Fruit fly (Drosophila melanogaster) whole organism, embryonic: ENCODE measurements around the gene Or92a.

Source experiments
- Abd-B ChIP-seq: fragments of 200-800 bp; sonication (Bioruptor generic); optimal IDR thresholded peaks from 2 replicates; lab custom pipeline; 2018; ENCODE audit warnings: missing biosample characterization, mild to moderate bottlenecking, missing genetic modification characterization, moderate library complexity
- Blimp-1 ChIP-seq: fragments of 200-800 bp; sonication (Bioruptor generic); optimal IDR thresholded peaks from 3 replicates; lab custom pipeline; 2018; ENCODE audit warnings: missing biosample characterization, missing genetic modification characterization, mild to moderate bottlenecking, moderate library complexity, missing genetic modification reagents
- C15 ChIP-seq: fragments of 200-800 bp; sonication (Bioruptor generic); IDR thresholded peaks from 3 replicates; pipeline ENCODE4 v1.3.6; 2022; ENCODE audit warnings: missing biosample characterization, missing genetic modification characterization
- CG10462 ChIP-seq: fragments of 200-800 bp; sonication (Bioruptor generic); optimal IDR thresholded peaks from 2 replicates; lab custom pipeline; 2016; ENCODE audit warnings: missing biosample characterization, missing genetic modification characterization
- CG12744 ChIP-seq: fragments of 200-800 bp; sonication (Bioruptor generic); optimal IDR thresholded peaks from 2 replicates; lab custom pipeline; 2016; ENCODE audit warnings: missing biosample characterization, missing genetic modification characterization
- CG14710 ChIP-seq: fragments of 200-800 bp; sonication (Bioruptor generic); optimal IDR thresholded peaks from 3 replicates; lab custom pipeline; 2019; ENCODE audit warnings: missing biosample characterization, mild to moderate bottlenecking, missing genetic modification characterization, moderate library complexity
- CG14860 ChIP-seq: fragments of 200-800 bp; sonication (Bioruptor generic); IDR thresholded peaks from 3 replicates; pipeline ENCODE4 v1.3.6; 2022; ENCODE audit warnings: missing biosample characterization, missing genetic modification characterization; ENCODE audit not compliant: partially characterized antibody
- CG15011 ChIP-seq: fragments of 200-800 bp; sonication (Bioruptor generic); optimal IDR thresholded peaks from 3 replicates; lab custom pipeline; 2018; ENCODE audit warnings: missing biosample characterization, mild to moderate bottlenecking, missing genetic modification characterization
- CG1647 ChIP-seq: fragments of 200-800 bp; sonication (Bioruptor generic); optimal IDR thresholded peaks from 3 replicates; lab custom pipeline; 2016; ENCODE audit warnings: missing biosample characterization, missing genetic modification characterization
- CG17912 ChIP-seq: fragments of 200-800 bp; sonication (Bioruptor generic); optimal IDR thresholded peaks from 2 replicates; lab custom pipeline; 2018; ENCODE audit warnings: missing biosample characterization, mild to moderate bottlenecking, missing genetic modification characterization
- CG32532 ChIP-seq: fragments of 200-800 bp; sonication (Bioruptor generic); IDR thresholded peaks from 2 replicates; pipeline ENCODE4 v1.3.6; 2022; ENCODE audit warnings: missing biosample characterization, missing genetic modification characterization
- CG3407 ChIP-seq: fragments of 200-800 bp; sonication (Bioruptor generic); optimal IDR thresholded peaks from 2 replicates; lab custom pipeline; 2018; ENCODE audit warnings: missing biosample characterization, mild to moderate bottlenecking, missing genetic modification characterization
- CG4282 ChIP-seq: fragments of 200-800 bp; sonication (Bioruptor generic); optimal IDR thresholded peaks from 2 replicates; lab custom pipeline; 2016; ENCODE audit warnings: missing biosample characterization, missing genetic modification characterization
- CG43689 ChIP-seq: fragments of 200-800 bp; sonication (Bioruptor generic); IDR thresholded peaks from 2 replicates; pipeline ENCODE4 v1.3.6; 2022; ENCODE audit warnings: missing biosample characterization, missing genetic modification characterization
- CG4707 ChIP-seq: fragments of 200-800 bp; sonication (Bioruptor generic); optimal IDR thresholded peaks from 2 replicates; lab custom pipeline; 2018; ENCODE audit warnings: missing biosample characterization, mild to moderate bottlenecking, missing genetic modification characterization, moderate library complexity
- CG7372 ChIP-seq: fragments of 200-800 bp; sonication (Bioruptor generic); IDR thresholded peaks from 2 replicates; pipeline ENCODE4 v1.3.6; 2022; ENCODE audit warnings: missing biosample characterization, missing genetic modification characterization
- CG9797 ChIP-seq: fragments of 200-800 bp; sonication (Bioruptor generic); optimal IDR thresholded peaks from 3 replicates; lab custom pipeline; 2018; ENCODE audit warnings: missing biosample characterization, mild to moderate bottlenecking, missing genetic modification characterization
- D19B ChIP-seq: fragments of 200-800 bp; sonication (Bioruptor generic); optimal IDR thresholded peaks from 2 replicates; lab custom pipeline; 2017; ENCODE audit warnings: missing biosample characterization, mild to moderate bottlenecking, missing genetic modification characterization
- Dad ChIP-seq: fragments of 200-800 bp; sonication (Bioruptor generic); optimal IDR thresholded peaks from 3 replicates; lab custom pipeline; 2016; ENCODE audit warnings: missing biosample characterization, missing genetic modification characterization
- Dek ChIP-seq: fragments of 200-800 bp; sonication (Bioruptor generic); optimal IDR thresholded peaks from 3 replicates; lab custom pipeline; 2019; ENCODE audit warnings: missing biosample characterization, mild to moderate bottlenecking, missing genetic modification characterization, moderate library complexity
- E2f2 ChIP-seq: fragments of 200-800 bp; sonication (Bioruptor generic); IDR thresholded peaks from 2 replicates; pipeline ENCODE4 v1.3.6; 2022; ENCODE audit warnings: missing biosample characterization, missing genetic modification characterization
- Gug ChIP-seq: fragments of 200-800 bp; sonication (Bioruptor generic); IDR thresholded peaks from 4 replicates; pipeline ENCODE4 v1.3.6; 2022; ENCODE audit warnings: missing biosample characterization, missing genetic modification characterization
- Mes4 ChIP-seq: fragments of 200-800 bp; sonication (Bioruptor generic); optimal IDR thresholded peaks from 2 replicates; lab custom pipeline; 2016; ENCODE audit warnings: missing biosample characterization, missing genetic modification characterization
- Myb ChIP-seq: fragments of 200-800 bp; sonication (Bioruptor generic); optimal IDR thresholded peaks from 2 replicates; lab custom pipeline; 2016; ENCODE audit warnings: missing biosample characterization, missing genetic modification characterization
- NK7.1 ChIP-seq: fragments of 200-800 bp; sonication (Bioruptor generic); optimal IDR thresholded peaks from 3 replicates; lab custom pipeline; 2016; ENCODE audit warnings: missing biosample characterization, missing genetic modification characterization
- Nf-YB ChIP-seq: fragments of 200-800 bp; sonication (Bioruptor generic); optimal IDR thresholded peaks from 3 replicates; lab custom pipeline; 2019; ENCODE audit warnings: missing biosample characterization, mild to moderate bottlenecking, missing genetic modification characterization, moderate library complexity
- Oaz ChIP-seq: fragments of 200-800 bp; sonication (Bioruptor generic); IDR thresholded peaks from 2 replicates; pipeline ENCODE4 v1.3.6; 2022; ENCODE audit warnings: missing biosample characterization, missing genetic modification characterization
- Ptx1 ChIP-seq: fragments of 200-800 bp; sonication (Bioruptor generic); IDR thresholded peaks from 2 replicates; pipeline ENCODE4 v1.3.6; 2022; ENCODE audit warnings: missing biosample characterization, missing genetic modification characterization
- Sry-δ ChIP-seq: fragments of 200-800 bp; sonication (Bioruptor generic); optimal IDR thresholded peaks from 2 replicates; lab custom pipeline; 2016; ENCODE audit warnings: missing biosample characterization, missing genetic modification characterization
- bab2 ChIP-seq: fragments of 200-800 bp; sonication (Bioruptor generic); optimal IDR thresholded peaks from 2 replicates; lab custom pipeline; 2016; ENCODE audit warnings: missing biosample characterization, missing genetic modification characterization
- bigmax ChIP-seq: fragments of 200-800 bp; sonication (Bioruptor generic); optimal IDR thresholded peaks from 2 replicates; lab custom pipeline; 2018; ENCODE audit warnings: missing biosample characterization, mild to moderate bottlenecking, missing genetic modification characterization
- btn ChIP-seq: fragments of 200-800 bp; sonication (Bioruptor generic); optimal IDR thresholded peaks from 2 replicates; lab custom pipeline; 2016; ENCODE audit warnings: missing biosample characterization, missing genetic modification characterization
- ci ChIP-seq: fragments of 200-800 bp; sonication (Bioruptor generic); IDR thresholded peaks from 3 replicates; pipeline ENCODE4 v1.3.6; 2022; ENCODE audit warnings: missing biosample characterization, missing genetic modification characterization
- da ChIP-seq: fragments of 200-800 bp; sonication (Bioruptor generic); optimal IDR thresholded peaks from 2 replicates; lab custom pipeline; 2016; ENCODE audit warnings: missing biosample characterization, missing genetic modification characterization
- dan ChIP-seq: fragments of 200-800 bp; sonication (Bioruptor generic); IDR thresholded peaks from 2 replicates; pipeline ENCODE4 v1.3.6; 2022; ENCODE audit warnings: missing biosample characterization, missing genetic modification characterization
- dysf ChIP-seq: fragments of 200-800 bp; sonication (Bioruptor generic); IDR thresholded peaks from 3 replicates; pipeline ENCODE4 v1.3.6; 2022; ENCODE audit warnings: missing biosample characterization, missing genetic modification characterization
- ems ChIP-seq: fragments of 200-800 bp; sonication (Bioruptor generic); optimal IDR thresholded peaks from 3 replicates; lab custom pipeline; 2016; ENCODE audit warnings: missing biosample characterization, missing genetic modification characterization
- exex ChIP-seq: fragments of 200-800 bp; sonication (Bioruptor generic); optimal IDR thresholded peaks from 4 replicates; lab custom pipeline; 2018; ENCODE audit warnings: missing biosample characterization, mild to moderate bottlenecking, missing genetic modification characterization, moderate library complexity
- eyg ChIP-seq: fragments of 200-800 bp; sonication (Bioruptor generic); optimal IDR thresholded peaks from 3 replicates; lab custom pipeline; 2016; ENCODE audit warnings: missing biosample characterization, missing genetic modification characterization
- ftz-f1 ChIP-seq: fragments of 200-800 bp; sonication (Bioruptor generic); optimal IDR thresholded peaks from 2 replicates; lab custom pipeline; 2016; ENCODE audit warnings: missing biosample characterization, missing genetic modification characterization
- gsb ChIP-seq: fragments of 200-800 bp; sonication (Bioruptor generic); IDR thresholded peaks from 2 replicates; pipeline ENCODE4 v1.3.6; 2022; ENCODE audit warnings: missing biosample characterization, missing genetic modification characterization
- lab ChIP-seq: fragments of 200-800 bp; sonication (Bioruptor generic); optimal IDR thresholded peaks from 3 replicates; lab custom pipeline; 2017; ENCODE audit warnings: missing biosample characterization, missing genetic modification characterization, mild to moderate bottlenecking, moderate library complexity, missing genetic modification reagents
- mam ChIP-seq: fragments of 200-800 bp; sonication (Bioruptor generic); optimal IDR thresholded peaks from 3 replicates; lab custom pipeline; 2016; ENCODE audit warnings: missing biosample characterization, missing genetic modification characterization
- nerfin-2 ChIP-seq: fragments of 200-800 bp; sonication (Bioruptor generic); IDR thresholded peaks from 2 replicates; pipeline ENCODE4 v1.3.6; 2022; ENCODE audit warnings: missing biosample characterization, missing genetic modification characterization; ENCODE audit not compliant: partially characterized antibody
- pan ChIP-seq, 4 experiments: fragments of >200 bp in 3 of 4; fragments of 200-800 bp in 1 of 4; sonication (Bioruptor generic) in 1 of 4; optimal IDR thresholded peaks in 3 of 4; IDR thresholded peaks in 1 of 4; 2 replicates each; pipeline versions ENCODE4 v1.3.6 to Lab custom; 2017 to 2022; ENCODE audit warnings: missing biosample characterization in 2 of 4, missing genetic modification characterization in 2 of 4, mixed read lengths in 1 of 4
- pho ChIP-seq: fragments of 200-800 bp; sonication (Bioruptor generic); optimal IDR thresholded peaks from 2 replicates; lab custom pipeline; 2016; ENCODE audit warnings: missing biosample characterization, missing genetic modification characterization
- phol ChIP-seq: fragments of 200-800 bp; sonication (Bioruptor generic); optimal IDR thresholded peaks from 3 replicates; lab custom pipeline; 2018; ENCODE audit warnings: missing biosample characterization, mild to moderate bottlenecking, missing genetic modification characterization, moderate library complexity
- pita ChIP-seq: fragments of 200-800 bp; sonication (Bioruptor generic); optimal IDR thresholded peaks from 2 replicates; lab custom pipeline; 2017; ENCODE audit warnings: missing biosample characterization, mild to moderate bottlenecking, missing genetic modification characterization
- ssp ChIP-seq: fragments of 200-800 bp; sonication (Bioruptor generic); IDR thresholded peaks from 2 replicates; pipeline ENCODE4 v1.3.6; 2022; ENCODE audit warnings: missing biosample characterization, missing genetic modification characterization

The Or92a gene

dm6 chr3R:20549855-20550603 lies 45.4 kb downstream of the Or92a start (continued):
- peak; percentile 62 for TF ChIP-seq CG15011 (GFP tag; lab: Kevin White, UChicago)
- peak; percentile 37; the same call in 1 of the 2 replicates for TF ChIP-seq CG43689 (GFP tag; lab: Robert Waterston, UW)
- TF ChIP-seq CG3407 (GFP tag; lab: Kevin White, UChicago): peak; percentile 75
- peak; percentile 4 for TF ChIP-seq eyg
- peak; percentile 71 for TF ChIP-seq ssp
- TF ChIP-seq mam (GFP tag; lab: Kevin White, UChicago): peak; percentile 59
- TF ChIP-seq Myb (GFP tag; lab: Kevin White, UChicago): no peak
- TF ChIP-seq CG9797 (GFP tag; lab: Kevin White, UChicago): no peak
- no peak for TF ChIP-seq CG12744 (GFP tag; lab: Kevin White, UChicago)
- TF ChIP-seq Blimp-1: peak; percentile 93
- no peak for TF ChIP-seq pan (optimal IDR thresholded peaks at IDR 0.05; lab: Kevin White, UChicago)
- peak in 1 of 2 experiments; percentile 77 for TF ChIP-seq pan (GFP tag; optimal IDR thresholded peaks at IDR 0.05 in 1 of 2, IDR thresholded peaks at IDR 0.05 in 1 of 2)
- peak; percentile 90 for TF ChIP-seq dysf (GFP tag; lab: Robert Waterston, UW)
- peak; percentile 54 for TF ChIP-seq Nf-YB (GFP tag; lab: Kevin White, UChicago)
- TF ChIP-seq Gug: peak; percentile 78
- TF ChIP-seq Mes4 (GFP tag; lab: Kevin White, UChicago): peak; percentile 16
- TF ChIP-seq CG17912: no peak
- peak; percentile 83 for TF ChIP-seq CG14710 (tag; lab: Kevin White, UChicago)
- TF ChIP-seq Oaz (GFP tag; lab: Robert Waterston, UW): peak; percentile 69
- TF ChIP-seq CG10462 (GFP tag; lab: Kevin White, UChicago): peak; percentile 65
- peak; percentile 92 for TF ChIP-seq lab (GFP tag; lab: Kevin White, UChicago)
- TF ChIP-seq exex (tag; lab: Kevin White, UChicago): peak; percentile 84
- peak; percentile 84 for TF ChIP-seq gsb
- TF ChIP-seq Dek (tag; lab: Kevin White, UChicago): peak; percentile 67
- TF ChIP-seq CG4282 (GFP tag; lab: Kevin White, UChicago): no peak
- TF ChIP-seq Sry-δ (GFP tag; lab: Kevin White, UChicago): no peak
- peak; percentile 42; the same call in 1 of the 2 replicates for TF ChIP-seq E2f2 (GFP tag; lab: Robert Waterston, UW)
- TF ChIP-seq Dad (GFP tag; lab: Kevin White, UChicago): no peak
- TF ChIP-seq dan (GFP tag; lab: Robert Waterston, UW): peak; percentile 62; the same call in 1 of the 2 replicates
- TF ChIP-seq pita: no peak
- no peak for TF ChIP-seq ftz-f1 (GFP tag; lab: Kevin White, UChicago)
- no peak for TF ChIP-seq bigmax
- TF ChIP-seq CG14860 (GFP tag; lab: Robert Waterston, UW): no peak
- TF ChIP-seq C15: peak; percentile 78; the same call in 2 of the 3 replicates
- peak; percentile 77 for TF ChIP-seq CG7372
- peak; percentile 5 for TF ChIP-seq bab2
- TF ChIP-seq Ptx1 (GFP tag; lab: Robert Waterston, UW): peak; percentile 91
- peak; percentile 64 for TF ChIP-seq D19B (GFP tag; lab: Kevin White, UChicago)
- TF ChIP-seq ci (GFP tag; lab: Robert Waterston, UW): peak; percentile 81
- peak; percentile 17 for TF ChIP-seq pho
- no peak for TF ChIP-seq nerfin-2 (GFP tag; lab: Robert Waterston, UW)
- TF ChIP-seq CG1647 (GFP tag; lab: Kevin White, UChicago): peak; percentile 1
- TF ChIP-seq NK7.1: no peak
- TF ChIP-seq CG4707 (GFP tag; lab: Kevin White, UChicago): peak; percentile 17
- no peak for TF ChIP-seq btn (GFP tag; lab: Kevin White, UChicago)
- no peak for TF ChIP-seq da (GFP tag; lab: Kevin White, UChicago)
- peak; percentile 90 for TF ChIP-seq phol (tag; lab: Kevin White, UChicago)
- peak; percentile 63 for TF ChIP-seq ems (GFP tag; lab: Kevin White, UChicago)
- TF ChIP-seq Abd-B (GFP tag; lab: Kevin White, UChicago): peak; percentile 86
- TF ChIP-seq CG32532 (GFP tag; lab: Robert Waterston, UW): peak; percentile 85
